Fruit fly (Drosophila melanogaster) whole organism, prepupa: Measurements from ENCODE around the gene Tgt.

Experiments
- CG11762 ChIP-seq: fragments of 200-800 bp; sonication (Bioruptor generic); optimal IDR thresholded peaks from 3 replicates; lab custom pipeline; 2016; ENCODE audit warnings: missing biosample characterization, missing genetic modification characterization; ENCODE audit not compliant: insufficient read depth
- CG6276 ChIP-seq: fragments of 200-800 bp; sonication (Bioruptor generic); optimal IDR thresholded peaks from 2 replicates; lab custom pipeline; 2017; ENCODE audit warnings: missing biosample characterization, mild to moderate bottlenecking, missing genetic modification characterization
- Met ChIP-seq: fragments of 200-800 bp; sonication (Bioruptor generic); optimal IDR thresholded peaks from 3 replicates; lab custom pipeline; 2016; ENCODE audit warnings: missing biosample characterization, missing genetic modification characterization
- Sox102F ChIP-seq: fragments of 200-800 bp; sonication (Bioruptor generic); optimal IDR thresholded peaks from 2 replicates; lab custom pipeline; 2016; ENCODE audit warnings: missing biosample characterization, mild to moderate bottlenecking, missing genetic modification characterization
- Sox14 ChIP-seq: fragments of 200-800 bp; sonication (Bioruptor generic); optimal IDR thresholded peaks from 3 replicates; lab custom pipeline; 2016; ENCODE audit warnings: missing biosample characterization, missing genetic modification characterization
- dsx ChIP-seq: fragments of 200-800 bp; optimal IDR thresholded peaks from 3 replicates; lab custom pipeline; 2019; ENCODE audit warnings: missing biosample characterization, mild to moderate bottlenecking, missing genetic modification characterization, moderate library complexity; ENCODE audit not compliant: poor library complexity, severe bottlenecking
- esn ChIP-seq: fragments of 200-800 bp; sonication (Bioruptor generic); optimal IDR thresholded peaks from 2 replicates; lab custom pipeline; 2016; ENCODE audit warnings: missing biosample characterization, mild to moderate bottlenecking, missing genetic modification characterization, moderate library complexity
- fd59A ChIP-seq: fragments of 200-800 bp; sonication (Bioruptor generic); optimal IDR thresholded peaks from 2 replicates; lab custom pipeline; 2017; ENCODE audit warnings: missing biosample characterization, mild to moderate bottlenecking, missing genetic modification characterization, missing genetic modification reagents
- net ChIP-seq: fragments of 200-800 bp; sonication (Bioruptor generic); optimal IDR thresholded peaks from 3 replicates; lab custom pipeline; 2016; ENCODE audit warnings: missing biosample characterization, missing genetic modification characterization

DNA sequence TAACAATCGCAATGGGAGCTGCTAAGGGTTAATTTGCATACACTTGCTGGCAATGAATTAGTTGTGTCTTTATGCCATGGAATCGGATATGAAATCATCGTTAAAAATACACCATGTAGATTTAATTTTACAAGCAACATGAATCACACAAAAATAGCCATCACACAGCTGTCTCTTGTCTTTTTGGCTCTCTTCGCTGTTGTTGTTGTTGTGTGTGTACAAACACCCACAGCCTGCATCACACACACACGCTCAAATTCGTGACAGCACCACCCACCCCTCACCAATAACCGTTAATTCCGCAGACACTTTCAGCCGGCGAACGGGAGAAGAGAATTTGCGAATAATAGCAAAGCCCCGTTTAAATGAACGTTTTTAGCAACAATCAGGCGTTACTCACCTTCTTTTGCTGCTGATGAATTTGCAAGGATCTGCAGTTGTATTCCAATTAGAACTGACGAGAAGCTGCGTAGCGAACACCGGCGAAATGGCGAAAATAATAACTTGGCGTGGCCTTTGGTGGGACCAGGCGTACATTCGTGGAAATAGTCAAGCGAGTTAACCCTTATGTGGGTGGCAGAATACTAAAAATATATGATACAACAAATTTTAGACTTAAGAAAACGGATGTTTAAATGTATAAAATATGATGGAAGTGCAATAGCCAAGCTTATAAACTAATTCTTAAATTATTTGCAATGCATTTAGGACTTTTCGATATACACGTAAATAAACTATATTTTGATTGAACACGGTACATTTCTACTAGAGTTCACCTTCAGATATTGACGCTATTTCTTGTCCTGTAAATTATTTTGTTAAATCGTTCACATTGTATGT lies 26.0 kb upstream of the Tgt start, which contains the start of gene capt:
- peak; percentile 31 for TF ChIP-seq Sox102F
- peak; percentile 30 for TF ChIP-seq esn (GFP tag; lab: Kevin White, UChicago)
- TF ChIP-seq fd59A (GFP tag; lab: Kevin White, UChicago): no peak
- TF ChIP-seq Met: peak; percentile 59
- no peak for TF ChIP-seq dsx (GFP tag; lab: Kevin White, UChicago)
- TF ChIP-seq net (GFP tag; lab: Kevin White, UChicago): no peak
- TF ChIP-seq CG11762 (GFP tag; lab: Kevin White, UChicago): no peak
- TF ChIP-seq CG6276 (GFP tag; lab: Kevin White, UChicago): no peak
- TF ChIP-seq Sox14: peak; percentile 33
